Fruit fly (Drosophila melanogaster): ENCODE results near the gene Flad1.

DNA sequence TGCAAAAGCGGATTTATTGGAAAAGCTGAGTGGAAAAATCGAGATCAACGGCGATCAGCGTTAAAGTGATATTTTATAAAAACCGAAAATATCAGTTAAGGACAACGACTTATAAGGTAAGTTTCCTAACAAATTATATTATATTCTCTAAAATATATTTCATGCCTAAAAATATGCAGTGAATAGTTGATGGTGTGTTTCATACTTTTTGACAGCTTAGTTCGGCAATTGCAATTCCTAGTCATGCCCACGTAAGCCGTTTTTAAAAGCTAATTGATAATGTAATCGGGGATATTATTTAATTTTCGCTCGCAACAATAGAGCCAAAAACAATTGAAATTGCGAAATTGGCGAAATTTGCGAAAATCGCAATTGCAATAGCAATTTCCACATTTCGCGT lies 16.3 kb upstream of the Flad1 start:
- TF ChIP-seq Crg-1 (GFP tag; optimal IDR thresholded peaks at IDR 0.05) (no peak), Clk (GFP tag; optimal IDR thresholded peaks at IDR 0.05) (no peak), CG1620 (GFP tag; optimal IDR thresholded peaks at IDR 0.05) (no peak), CG7045 (GFP tag; optimal IDR thresholded peaks at IDR 0.05) (no peak), CG33017 (tag; optimal IDR thresholded peaks at IDR 0.05) (no peak)
